Worm (Caenorhabditis elegans) whole organism, dauer: ENCODE data around the gene tsr-2.
"Not testable (repeated sequence)": the region's sequence is repeated elsewhere in the genome, so short reads cannot be mapped to it uniquely, and the experiment has no call there.

Source experiments
- unc-62 ChIP-seq: sonication (generic microtip); optimal IDR thresholded peaks from 2 replicates; lab custom pipeline; 2017; ENCODE audit warnings: missing biosample characterization, missing genetic modification reagents, missing genetic modification characterization

tsr-2 gene

DNA sequence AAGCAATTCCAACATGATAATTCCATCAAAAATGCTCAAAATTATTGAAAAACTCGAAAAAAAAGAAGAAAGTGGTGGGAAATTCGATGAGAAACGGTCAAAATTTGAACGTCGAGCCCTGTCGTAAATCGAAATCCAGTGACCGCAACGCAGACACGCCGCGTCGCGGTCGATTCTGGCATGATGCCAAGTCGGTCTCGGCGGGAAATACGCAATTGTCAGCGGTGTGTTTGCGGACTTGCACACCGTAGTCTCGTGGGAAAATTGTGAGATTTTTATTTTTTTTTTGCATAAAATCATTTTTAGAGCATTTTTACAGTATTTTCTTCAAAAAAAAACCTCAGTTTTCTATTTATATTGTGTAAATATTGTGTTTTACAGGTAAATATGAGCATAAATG, at the start of gene tsr-2:
Gene tsr-2, plus strand, starts transcription at position 382 of the 400 bp plus-strand sequence.
- no peak for TF ChIP-seq unc-62

DNA sequence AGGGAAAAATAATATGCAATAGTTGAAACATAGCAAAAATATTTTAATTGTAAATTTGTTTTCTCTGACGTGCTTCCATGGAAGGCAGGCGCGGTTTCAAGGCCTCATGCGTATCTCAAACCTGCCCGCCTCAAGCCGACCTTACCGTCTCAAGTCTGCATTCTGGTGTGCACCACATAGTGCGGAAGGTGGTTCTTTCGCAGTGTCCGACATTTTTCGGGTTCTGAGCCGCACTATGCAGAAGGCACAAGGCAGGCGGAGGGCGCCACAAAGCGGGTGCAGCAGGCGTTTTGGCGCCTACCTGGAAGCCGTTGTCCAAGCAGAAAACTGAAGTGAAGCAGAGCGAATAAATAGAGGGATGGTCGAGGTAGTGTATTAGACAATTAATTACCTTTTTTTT, 33.9 kb upstream of the tsr-2 start:
- TF ChIP-seq unc-62, result no peak

DNA sequence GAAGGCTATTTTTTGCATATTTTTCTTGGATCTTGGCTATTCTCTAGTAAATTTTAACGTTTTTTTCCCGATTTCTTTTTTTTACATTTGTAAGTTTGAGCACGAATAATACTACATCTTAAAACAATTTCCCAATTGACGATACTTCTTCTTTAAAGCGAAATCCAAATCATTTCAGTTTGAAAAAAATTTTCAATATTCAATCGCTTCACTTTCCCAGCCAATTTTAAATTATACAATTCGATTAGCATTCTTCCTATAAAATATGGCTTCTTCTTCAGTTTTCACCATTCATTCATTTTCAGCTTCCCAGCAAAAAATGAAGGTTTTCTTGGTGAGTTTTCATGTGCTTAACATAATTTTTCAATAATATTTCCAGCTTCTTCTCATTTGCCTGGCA, 30.5 kb upstream of the tsr-2 start, which contains the start of gene fip-7:
Gene fip-7, plus strand, starts transcription at position 301 of the 400 bp plus-strand sequence.
- TF ChIP-seq unc-62, result not testable (repeated sequence)

DNA sequence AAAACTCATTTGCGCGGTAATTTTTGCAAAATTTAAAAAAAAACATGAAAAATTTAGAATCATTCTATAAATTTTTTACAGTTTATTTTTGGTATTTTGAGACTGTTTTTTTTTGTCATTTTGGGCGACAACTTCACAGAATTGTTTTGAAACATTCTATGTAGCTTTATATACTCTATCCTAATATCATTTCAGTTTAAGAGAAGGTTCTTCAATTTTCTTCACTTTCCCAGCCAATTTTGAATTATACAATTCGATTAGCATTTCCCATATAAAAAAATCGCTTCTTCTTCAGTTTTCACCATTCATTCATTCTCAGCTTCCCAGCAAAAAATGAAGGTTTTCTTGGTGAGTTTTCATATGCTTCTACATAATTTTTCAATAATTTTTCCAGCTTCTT, 28.7 kb upstream of the tsr-2 start, which contains the start of gene fipr-28:
Gene fipr-28, plus strand, starts transcription at position 301 of the 400 bp plus-strand sequence.
- no peak for TF ChIP-seq unc-62

DNA sequence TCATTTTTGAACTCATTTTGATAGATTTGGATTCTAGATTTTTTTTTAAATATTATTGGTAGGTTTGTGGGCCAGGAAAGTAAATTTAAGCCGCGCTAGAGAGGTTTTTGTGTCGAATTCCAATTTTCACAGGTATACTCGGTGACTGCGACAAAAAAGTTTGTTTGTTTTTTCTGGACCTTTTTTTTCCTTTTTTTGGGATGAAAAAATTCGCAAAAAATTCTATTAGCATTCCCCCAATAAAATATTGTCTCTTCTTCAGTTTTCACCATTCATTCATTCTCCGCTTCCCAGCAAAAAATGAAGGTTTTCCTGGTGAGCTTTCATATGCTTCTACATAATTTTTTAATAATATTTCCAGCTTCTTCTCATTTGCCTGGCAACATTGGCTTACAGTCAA, 27.3 kb upstream of the tsr-2 start, which contains the start of gene Y51H4A.936:
Gene Y51H4A.936, plus strand, starts transcription at position 301 of the 400 bp plus-strand sequence.
- TF ChIP-seq unc-62, result no peak

DNA sequence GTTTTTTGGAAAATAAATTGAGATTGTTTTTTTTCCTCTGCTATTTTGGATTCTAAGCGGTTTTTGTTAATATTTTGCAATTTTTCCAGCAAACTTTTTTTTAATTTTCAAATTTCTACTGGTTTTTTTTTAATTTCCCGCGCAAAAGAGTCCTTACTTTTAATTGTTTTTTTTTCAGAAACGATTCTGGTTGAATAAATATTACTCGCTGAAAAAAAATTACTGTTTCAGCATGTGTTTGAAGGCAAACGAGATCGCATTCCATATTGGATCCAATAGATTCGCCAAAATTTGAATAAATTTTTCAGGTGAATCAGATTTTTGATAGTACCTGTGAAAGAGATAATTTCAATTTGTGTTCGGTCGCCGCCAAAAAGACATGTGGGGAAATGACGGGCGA, 26.6 kb upstream of the tsr-2 start:
- TF ChIP-seq unc-62, result no peak

DNA sequence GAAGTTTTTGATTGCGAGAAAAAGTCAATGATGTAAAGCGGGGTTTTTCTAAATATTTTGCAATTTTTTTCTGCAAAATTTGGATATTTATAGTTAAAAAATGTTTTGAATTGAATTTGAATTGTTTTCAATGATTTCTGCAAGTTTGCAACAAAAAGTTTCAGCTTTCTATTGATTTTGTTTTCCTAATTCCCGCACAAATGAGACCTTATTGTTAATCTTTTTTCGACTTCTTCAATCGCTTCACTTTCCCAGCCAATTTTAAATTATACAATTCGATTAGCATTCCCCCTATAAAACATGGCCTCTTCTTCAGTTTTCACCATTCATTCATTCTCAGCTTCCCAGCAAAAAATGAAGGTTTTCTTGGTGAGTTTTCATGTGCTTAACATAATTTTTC, 25.8 kb upstream of the tsr-2 start, which contains the start of gene fipr-27:
Gene fipr-27, plus strand, starts transcription at position 301 of the 400 bp plus-strand sequence.
- TF ChIP-seq unc-62, result no peak

DNA sequence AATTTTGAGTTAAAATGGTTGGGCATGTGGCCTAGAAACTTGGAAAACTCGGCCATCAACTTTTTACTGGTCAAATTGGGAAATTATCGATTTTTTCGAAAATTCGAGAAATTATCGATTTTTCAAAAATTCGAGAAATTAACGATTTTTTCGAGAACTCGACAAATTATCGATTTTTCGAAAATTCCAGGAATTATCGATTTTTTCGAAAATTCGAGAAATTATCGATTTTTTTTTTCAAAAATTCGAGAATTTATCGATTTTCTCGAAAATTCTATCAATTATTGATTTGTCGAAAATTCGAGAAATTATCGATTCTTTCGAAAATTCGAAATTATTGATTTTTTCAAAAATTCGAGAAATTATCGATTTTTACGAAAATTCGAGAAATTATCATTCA, 12.6 kb upstream of the tsr-2 start:
- no peak for TF ChIP-seq unc-62

DNA sequence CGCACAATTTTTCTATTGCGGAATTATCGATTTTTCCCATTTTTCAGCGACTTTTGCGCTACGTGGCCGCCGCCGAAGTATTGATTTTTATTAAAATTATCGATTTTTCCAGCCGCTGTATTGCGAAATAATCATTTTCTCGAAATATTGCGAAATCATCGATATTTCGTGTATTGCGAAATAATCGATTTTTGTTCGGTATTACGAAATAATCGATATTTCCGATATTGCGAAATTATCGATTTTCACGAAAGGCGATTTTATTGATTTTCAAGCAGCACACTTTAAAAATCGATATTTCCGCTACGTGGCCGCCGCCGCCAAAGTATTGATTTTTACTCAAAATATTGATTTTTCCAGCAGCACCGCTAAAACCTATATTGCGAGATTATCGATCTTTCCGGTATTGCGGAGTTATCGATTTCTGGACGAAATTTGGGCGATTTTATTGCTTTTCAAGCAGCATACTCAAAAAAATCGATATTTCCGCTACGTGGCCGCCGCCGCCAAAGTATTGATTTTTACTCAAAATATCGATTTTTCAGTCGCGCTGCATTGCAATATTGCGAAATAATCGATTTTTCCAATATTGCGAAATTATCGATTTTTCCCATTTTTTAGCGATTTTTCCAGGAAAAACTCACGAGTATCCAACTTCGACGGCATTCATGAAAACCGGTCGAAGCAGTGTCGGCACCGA, 10.8 kb upstream of the tsr-2 start:
- no peak for TF ChIP-seq unc-62

DNA sequence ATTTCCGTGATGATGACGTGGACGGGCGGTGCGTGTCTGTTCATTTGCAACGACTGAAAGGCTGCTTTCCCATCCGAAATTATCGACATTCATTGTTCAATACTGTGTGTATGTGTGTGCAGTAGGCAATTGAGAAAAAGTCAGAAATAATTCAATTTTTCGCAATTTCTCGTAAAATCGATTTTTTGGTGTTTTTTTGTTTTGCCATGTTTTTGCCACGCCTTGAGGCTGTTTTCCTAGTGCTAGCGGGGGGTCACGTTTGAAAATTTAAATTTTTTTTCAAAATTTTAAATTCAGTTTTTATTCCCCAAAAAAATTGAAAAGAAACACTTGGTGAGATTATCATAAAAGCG, 10.2 kb upstream of the tsr-2 start, which contains the start of gene Y51H4A.13:
Gene Y51H4A.13, minus strand, starts transcription at position 182 of the 353 bp plus-strand sequence.
- not testable (repeated sequence) for TF ChIP-seq unc-62

DNA sequence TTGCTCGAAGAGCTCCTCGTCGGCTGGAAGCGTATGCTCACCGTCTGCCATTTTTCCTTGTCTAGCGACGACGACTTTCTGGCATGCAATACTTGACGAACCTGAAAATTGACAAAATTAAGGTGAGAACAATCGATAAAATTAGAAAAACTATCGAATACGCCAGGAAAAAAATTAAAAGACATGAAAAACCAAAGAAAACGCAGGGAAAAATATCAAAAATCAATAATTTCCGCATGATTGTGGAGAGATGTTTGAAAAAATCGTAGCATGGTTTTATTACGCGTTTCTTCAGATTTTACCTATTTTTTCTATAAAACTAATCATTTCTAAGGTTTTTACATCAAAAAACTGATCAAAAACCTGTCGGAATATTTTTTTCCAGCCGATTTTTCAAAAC, 630 bp upstream of the tsr-2 start, which contains the start of gene set-26:
Gene set-26, minus strand, starts transcription at position 101 of the 400 bp plus-strand sequence.
- not testable (repeated sequence) for TF ChIP-seq unc-62

DNA sequence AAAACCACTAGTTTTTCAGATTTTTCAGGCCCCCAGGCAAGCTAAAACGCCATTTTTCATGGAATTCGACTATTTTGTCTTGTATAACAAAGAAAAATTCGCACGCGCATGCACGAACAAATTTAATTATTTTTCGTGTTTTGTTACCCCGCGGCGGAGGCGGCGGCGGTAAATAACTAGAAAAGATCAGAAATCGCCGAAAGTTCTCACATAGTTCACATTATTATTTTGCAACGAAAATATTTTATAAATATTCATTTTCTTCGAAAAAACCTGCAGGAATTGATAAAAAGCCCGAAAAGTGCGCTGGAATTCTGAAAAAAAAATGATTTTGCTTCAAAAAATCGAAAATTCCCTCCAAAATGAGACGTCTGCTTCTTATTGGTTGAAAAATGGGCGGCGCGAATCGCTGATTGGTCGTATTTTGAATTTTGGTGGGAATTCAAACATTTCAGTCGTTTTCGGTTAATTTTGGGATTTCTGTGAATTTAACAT, 1.1 kb downstream of the tsr-2 start:
- no peak for TF ChIP-seq unc-62

DNA sequence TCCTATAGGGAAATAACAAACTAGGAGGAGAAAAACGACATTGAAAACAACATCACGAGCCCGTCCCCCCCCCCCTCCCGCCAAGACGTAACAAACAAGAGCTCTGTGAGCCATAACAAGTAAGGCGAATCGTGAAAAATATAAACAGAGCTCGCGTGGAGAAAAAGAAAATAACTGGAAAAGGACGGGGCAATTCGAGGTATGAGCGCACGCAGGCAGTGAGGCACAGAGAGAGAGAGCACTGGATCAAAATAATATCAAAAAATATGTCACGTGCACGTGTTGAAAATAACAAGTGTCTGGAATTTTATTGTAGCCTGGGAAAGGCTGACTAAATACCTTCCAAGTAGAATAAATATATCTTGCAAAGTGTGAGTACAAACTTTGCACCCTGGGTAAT, 2.3 kb downstream of the tsr-2 start:
- TF ChIP-seq unc-62, result no peak

DNA sequence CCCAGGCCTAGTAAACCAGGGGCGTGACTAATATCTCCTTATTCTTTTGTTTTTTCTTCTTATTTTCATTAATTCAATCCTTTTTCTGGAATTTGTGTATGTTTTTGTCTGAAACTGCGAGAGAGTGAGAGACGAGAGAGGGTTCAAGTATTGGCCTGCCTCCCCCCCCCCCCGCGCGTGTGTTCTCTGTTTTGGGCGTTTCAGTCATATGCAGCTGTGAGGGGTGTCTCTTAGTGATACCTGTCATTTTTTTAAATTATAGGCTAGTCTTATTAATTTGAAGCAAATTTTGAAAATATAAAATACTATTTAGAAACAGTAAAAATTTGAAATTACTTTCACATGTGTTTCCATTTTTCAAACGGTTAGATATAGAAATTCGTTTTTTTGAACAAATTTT, 3.1 kb downstream of the tsr-2 start:
- TF ChIP-seq unc-62, result no peak

DNA sequence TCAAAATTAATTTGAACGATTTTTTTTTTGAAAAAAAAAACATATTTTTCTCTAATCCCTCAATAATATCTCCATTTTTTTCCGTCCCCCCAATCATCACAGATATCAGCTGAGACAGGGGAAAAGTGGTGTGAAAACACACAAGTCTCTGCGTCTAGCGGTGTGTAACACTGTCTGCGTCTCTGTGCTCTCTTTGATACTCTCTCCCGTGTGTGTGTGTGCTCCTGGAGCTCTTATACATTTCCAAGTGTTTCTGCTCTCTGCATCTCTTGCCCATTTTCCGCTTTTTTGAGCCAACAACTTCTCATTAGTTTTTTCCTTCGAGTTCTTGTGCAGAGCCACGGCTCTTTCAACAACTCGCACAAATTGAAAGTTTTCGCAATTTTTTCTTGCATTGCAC, 7.2 kb downstream of the tsr-2 start:
- no peak for TF ChIP-seq unc-62

DNA sequence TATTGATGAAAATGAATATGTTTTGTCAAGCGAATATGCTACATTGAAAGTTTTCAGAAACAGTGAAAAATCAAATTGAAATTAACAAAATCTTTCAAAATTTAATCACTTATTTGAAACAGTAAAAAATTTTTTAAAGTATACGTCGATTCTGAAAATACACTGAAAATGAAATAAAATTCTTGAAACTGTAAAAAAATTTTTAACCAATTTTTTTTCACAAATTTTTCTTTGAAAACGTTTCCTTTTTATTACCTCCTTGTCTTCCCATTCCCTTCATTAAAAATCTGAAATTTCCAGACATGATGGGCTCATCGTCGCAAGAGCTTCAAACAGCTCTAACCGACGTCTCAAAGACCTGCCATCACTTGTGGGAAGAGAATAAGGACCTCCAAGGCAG, 7.6 kb downstream of the tsr-2 start, which contains the start of gene sta-1:
Gene sta-1, plus strand, starts transcription at position 301 of the 400 bp plus-strand sequence.
- not testable (repeated sequence) for TF ChIP-seq unc-62

DNA sequence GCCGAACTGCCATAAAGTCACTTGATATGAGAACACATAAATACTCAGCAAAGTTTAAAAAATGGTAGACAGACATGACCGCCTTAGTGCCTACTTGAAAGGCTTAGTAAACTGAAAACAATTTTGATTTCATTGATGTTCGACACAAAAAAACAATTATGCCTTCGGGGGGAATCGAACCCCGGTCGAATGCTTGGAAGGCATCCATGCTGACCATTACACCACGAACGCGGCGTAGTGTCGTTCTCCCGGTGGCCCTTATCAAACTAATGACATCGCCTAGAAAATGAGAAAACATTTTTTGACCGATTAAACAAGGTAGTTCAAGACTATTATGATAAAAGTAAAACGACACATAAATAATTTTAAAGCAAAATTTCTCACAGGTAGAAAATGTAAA, 27.8 kb downstream of the tsr-2 start:
- no peak for TF ChIP-seq unc-62

DNA sequence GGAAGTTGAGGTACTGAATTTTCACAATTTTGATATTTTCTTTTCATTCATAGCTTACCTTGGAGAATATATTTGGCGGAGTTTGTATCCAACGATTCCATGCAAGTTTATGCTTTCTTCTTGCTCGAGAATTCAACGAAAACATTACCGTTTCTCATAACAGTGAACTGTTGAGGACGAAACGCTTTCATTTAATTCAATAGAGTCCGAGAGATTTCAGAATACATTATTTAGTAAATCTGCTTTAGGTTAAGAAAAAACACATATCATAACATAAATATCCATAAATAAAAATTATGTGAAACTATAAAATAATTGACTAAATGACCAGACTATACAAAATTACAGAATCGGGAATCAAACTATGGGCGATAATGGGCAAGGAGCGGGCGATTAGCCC, 38.2 kb downstream of the tsr-2 start, which contains the start of gene Y51H4A.941:
Gene Y51H4A.941, minus strand, starts transcription at position 101 of the 400 bp plus-strand sequence.
- no peak for TF ChIP-seq unc-62
